Fruit fly (Drosophila melanogaster) whole organism, embryonic: ENCODE results near the gene Hr78.

Source experiments
- Abd-B ChIP-seq: fragments of 200-800 bp; sonication (Bioruptor generic); optimal IDR thresholded peaks from 2 replicates; lab custom pipeline; 2018; ENCODE audit warnings: missing biosample characterization, mild to moderate bottlenecking, missing genetic modification characterization, moderate library complexity
- Bgb ChIP-seq: fragments of 200-800 bp; sonication (Bioruptor generic); IDR thresholded peaks from 2 replicates; pipeline ENCODE4 v1.3.6; 2022; ENCODE audit warnings: missing biosample characterization, missing genetic modification characterization; ENCODE audit not compliant: partially characterized antibody
- CG11456 ChIP-seq: fragments of 200-800 bp; sonication (Bioruptor generic); IDR thresholded peaks from 3 replicates; pipeline ENCODE4 v1.3.6; 2022; ENCODE audit warnings: missing biosample characterization, missing genetic modification characterization
- CG12659 ChIP-seq: fragments of 200-800 bp; sonication (Bioruptor generic); optimal IDR thresholded peaks from 3 replicates; lab custom pipeline; 2017; ENCODE audit warnings: mild to moderate bottlenecking, missing biosample characterization, missing genetic modification reagents, missing genetic modification characterization
- CG12769 ChIP-seq: fragments of 200-800 bp; sonication (Bioruptor generic); optimal IDR thresholded peaks from 2 replicates; lab custom pipeline; 2019; ENCODE audit warnings: missing biosample characterization, mild to moderate bottlenecking, missing genetic modification characterization, moderate library complexity
- CG14441 ChIP-seq: fragments of 200-800 bp; sonication (Bioruptor generic); IDR thresholded peaks from 2 replicates; pipeline ENCODE4 v1.3.6; 2022; ENCODE audit warnings: missing biosample characterization, missing genetic modification characterization
- CG1529 ChIP-seq: fragments of 200-800 bp; sonication (Bioruptor generic); optimal IDR thresholded peaks from 3 replicates; lab custom pipeline; 2018; ENCODE audit warnings: missing biosample characterization, missing genetic modification characterization
- CG16813 ChIP-seq: fragments of 200-800 bp; sonication (Bioruptor generic); IDR thresholded peaks from 3 replicates; pipeline ENCODE4 v1.3.6; 2022; ENCODE audit warnings: missing biosample characterization, missing genetic modification characterization; ENCODE audit not compliant: partially characterized antibody
- CG17912 ChIP-seq: fragments of 200-800 bp; sonication (Bioruptor generic); optimal IDR thresholded peaks from 2 replicates; lab custom pipeline; 2018; ENCODE audit warnings: missing biosample characterization, mild to moderate bottlenecking, missing genetic modification characterization
- CG18476 ChIP-seq: fragments of 200-800 bp; sonication (Bioruptor generic); optimal IDR thresholded peaks from 2 replicates; lab custom pipeline; 2016; ENCODE audit warnings: missing biosample characterization, mild to moderate bottlenecking, missing genetic modification characterization
- CG2712 ChIP-seq: fragments of 200-800 bp; optimal IDR thresholded peaks from 3 replicates; lab custom pipeline; 2019; ENCODE audit warnings: missing biosample characterization, mild to moderate bottlenecking, missing genetic modification characterization, moderate library complexity
- CG3838 ChIP-seq: fragments of 200-800 bp; sonication (Bioruptor generic); optimal IDR thresholded peaks from 3 replicates; lab custom pipeline; 2016; ENCODE audit warnings: missing biosample characterization, missing genetic modification characterization
- CG3847 ChIP-seq: fragments of 200-800 bp; sonication (Bioruptor generic); IDR thresholded peaks from 2 replicates; pipeline ENCODE4 v1.3.6; 2022; ENCODE audit warnings: missing biosample characterization, missing genetic modification characterization
- CG4282 ChIP-seq: fragments of 200-800 bp; sonication (Bioruptor generic); optimal IDR thresholded peaks from 2 replicates; lab custom pipeline; 2016; ENCODE audit warnings: missing biosample characterization, missing genetic modification characterization
- CG4707 ChIP-seq: fragments of 200-800 bp; sonication (Bioruptor generic); optimal IDR thresholded peaks from 2 replicates; lab custom pipeline; 2018; ENCODE audit warnings: missing biosample characterization, mild to moderate bottlenecking, missing genetic modification characterization, moderate library complexity
- CG4820 ChIP-seq: fragments of 200-800 bp; sonication (Bioruptor generic); optimal IDR thresholded peaks from 3 replicates; lab custom pipeline; 2016; ENCODE audit warnings: missing biosample characterization, missing genetic modification characterization
- CG8388 ChIP-seq: fragments of 200-800 bp; sonication (Bioruptor generic); optimal IDR thresholded peaks from 2 replicates; lab custom pipeline; 2019; ENCODE audit warnings: missing biosample characterization, mild to moderate bottlenecking, missing genetic modification characterization, moderate library complexity
- CG8765 ChIP-seq: fragments of 200-800 bp; sonication (Bioruptor generic); IDR thresholded peaks from 2 replicates; pipeline ENCODE4 v1.3.6; 2022; ENCODE audit warnings: missing biosample characterization, missing genetic modification characterization
- CG8944 ChIP-seq: fragments of 200-800 bp; sonication (Bioruptor generic); optimal IDR thresholded peaks from 3 replicates; lab custom pipeline; 2016; ENCODE audit warnings: missing biosample characterization, missing genetic modification characterization
- Doc2 ChIP-seq: fragments of 200-800 bp; sonication (Bioruptor generic); IDR thresholded peaks from 2 replicates; pipeline ENCODE4 v1.3.6; 2022; ENCODE audit warnings: missing biosample characterization, missing genetic modification characterization
- Eip74EF ChIP-seq, 2 experiments: fragments of 200-800 bp in 1 of 2; fragments of >200 bp in 1 of 2; sonication (Bioruptor generic) in 1 of 2; optimal IDR thresholded peaks; 2 replicates each; lab custom pipeline; 2017 to 2019; ENCODE audit warnings: missing biosample characterization in 2 of 2, missing genetic modification characterization in 2 of 2, mild to moderate bottlenecking in 1 of 2, moderate library complexity in 1 of 2
- Hey ChIP-seq: fragments of 200-800 bp; sonication (Bioruptor generic); optimal IDR thresholded peaks from 3 replicates; lab custom pipeline; 2018; ENCODE audit warnings: missing biosample characterization, mild to moderate bottlenecking, missing genetic modification characterization
- HmgD ChIP-seq: fragments of 200-800 bp; sonication (Bioruptor generic); optimal IDR thresholded peaks from 3 replicates; lab custom pipeline; 2016; ENCODE audit warnings: missing biosample characterization, missing genetic modification characterization
- HmgZ ChIP-seq: fragments of 200-800 bp; sonication (Bioruptor generic); optimal IDR thresholded peaks from 2 replicates; lab custom pipeline; 2018; ENCODE audit warnings: missing biosample characterization, mild to moderate bottlenecking, missing genetic modification characterization
- Meics ChIP-seq: fragments of 200-800 bp; sonication (Bioruptor generic); optimal IDR thresholded peaks from 2 replicates; lab custom pipeline; 2017; ENCODE audit warnings: missing biosample characterization, mild to moderate bottlenecking, missing genetic modification characterization
- NFAT ChIP-seq: fragments of 200-800 bp; sonication (Bioruptor generic); IDR thresholded peaks from 2 replicates; pipeline ENCODE4 v1.3.6; 2022; ENCODE audit warnings: missing biosample characterization, missing genetic modification characterization
- Nf-YB ChIP-seq: fragments of 200-800 bp; sonication (Bioruptor generic); optimal IDR thresholded peaks from 3 replicates; lab custom pipeline; 2019; ENCODE audit warnings: missing biosample characterization, mild to moderate bottlenecking, missing genetic modification characterization, moderate library complexity
- Oaz ChIP-seq: fragments of 200-800 bp; sonication (Bioruptor generic); IDR thresholded peaks from 2 replicates; pipeline ENCODE4 v1.3.6; 2022; ENCODE audit warnings: missing biosample characterization, missing genetic modification characterization
- Poxn ChIP-seq: fragments of 200-800 bp; sonication (Bioruptor generic); IDR thresholded peaks from 2 replicates; pipeline ENCODE4 v1.3.6; 2022; ENCODE audit warnings: missing biosample characterization, missing genetic modification characterization
- Stat92E ChIP-seq, 3 experiments: fragments of >200 bp in 2 of 3; fragments of 200-800 bp in 1 of 3; sonication (Bioruptor generic) in 1 of 3; optimal IDR thresholded peaks; 2 replicates each; lab custom pipeline; 2017 to 2019; ENCODE audit warnings: missing biosample characterization in 3 of 3, missing genetic modification characterization in 3 of 3, mild to moderate bottlenecking in 1 of 3, moderate library complexity in 1 of 3
- Tbp ChIP-seq: fragments of >200 bp; optimal IDR thresholded peaks from 2 replicates; lab custom pipeline; 2018; ENCODE audit warnings: missing biosample characterization, missing genetic modification characterization
- ci ChIP-seq: fragments of 200-800 bp; sonication (Bioruptor generic); IDR thresholded peaks from 3 replicates; pipeline ENCODE4 v1.3.6; 2022; ENCODE audit warnings: missing biosample characterization, missing genetic modification characterization
- crol ChIP-seq: fragments of 200-800 bp; sonication (Bioruptor generic); IDR thresholded peaks from 2 replicates; pipeline ENCODE4 v1.3.6; 2022; ENCODE audit warnings: missing biosample characterization, missing genetic modification characterization
- gcm2 ChIP-seq: fragments of 200-800 bp; sonication (Bioruptor generic); optimal IDR thresholded peaks from 2 replicates; lab custom pipeline; 2016; ENCODE audit warnings: missing biosample characterization, missing genetic modification characterization
- h ChIP-seq: fragments of >200 bp; optimal IDR thresholded peaks from 2 replicates; lab custom pipeline; 2017
- ham ChIP-seq: fragments of 200-800 bp; sonication (Bioruptor generic); IDR thresholded peaks from 2 replicates; pipeline ENCODE4 v1.3.6; 2022; ENCODE audit warnings: missing biosample characterization, missing genetic modification characterization
- ind ChIP-seq: fragments of 200-800 bp; sonication (Bioruptor generic); optimal IDR thresholded peaks from 3 replicates; lab custom pipeline; 2016; ENCODE audit warnings: missing biosample characterization, missing genetic modification characterization
- jumu ChIP-seq: fragments of 200-800 bp; sonication (Bioruptor generic); optimal IDR thresholded peaks from 3 replicates; lab custom pipeline; 2016; ENCODE audit warnings: missing biosample characterization, missing genetic modification characterization
- kni ChIP-seq: fragments of 200-800 bp; sonication (Bioruptor generic); optimal IDR thresholded peaks from 3 replicates; lab custom pipeline; 2017; ENCODE audit warnings: mild to moderate bottlenecking, missing biosample characterization, missing genetic modification reagents, missing genetic modification characterization
- nerfin-2 ChIP-seq: fragments of 200-800 bp; sonication (Bioruptor generic); IDR thresholded peaks from 2 replicates; pipeline ENCODE4 v1.3.6; 2022; ENCODE audit warnings: missing biosample characterization, missing genetic modification characterization; ENCODE audit not compliant: partially characterized antibody
- pita ChIP-seq: fragments of 200-800 bp; sonication (Bioruptor generic); optimal IDR thresholded peaks from 2 replicates; lab custom pipeline; 2017; ENCODE audit warnings: missing biosample characterization, mild to moderate bottlenecking, missing genetic modification characterization
- pros ChIP-seq: fragments of 200-800 bp; sonication (Bioruptor generic); optimal IDR thresholded peaks from 3 replicates; lab custom pipeline; 2019; ENCODE audit warnings: missing biosample characterization, mild to moderate bottlenecking, missing genetic modification characterization, moderate library complexity
- row ChIP-seq: fragments of 200-800 bp; sonication (Bioruptor generic); IDR thresholded peaks from 3 replicates; pipeline ENCODE4 v1.3.6; 2022; ENCODE audit warnings: missing biosample characterization, missing genetic modification characterization
- unc-4 ChIP-seq: fragments of 200-800 bp; sonication (Bioruptor generic); IDR thresholded peaks from 2 replicates; pipeline ENCODE4 v1.3.6; 2022; ENCODE audit warnings: missing biosample characterization, missing genetic modification characterization; ENCODE audit not compliant: partially characterized antibody
- unpg ChIP-seq: fragments of 200-800 bp; sonication (Bioruptor generic); optimal IDR thresholded peaks from 3 replicates; lab custom pipeline; 2018; ENCODE audit warnings: missing biosample characterization, mild to moderate bottlenecking, missing genetic modification characterization, moderate library complexity
- usp ChIP-seq: fragments of >200 bp; optimal IDR thresholded peaks from 2 replicates; lab custom pipeline; 2017; ENCODE audit warnings: missing biosample characterization, missing genetic modification characterization
- zen2 ChIP-seq: fragments of 200-800 bp; sonication (Bioruptor generic); IDR thresholded peaks from 3 replicates; pipeline ENCODE4 v1.3.6; 2022; ENCODE audit warnings: missing biosample characterization, missing genetic modification characterization; ENCODE audit not compliant: partially characterized antibody
- zfh1 ChIP-seq: fragments of 200-800 bp; sonication (Bioruptor generic); IDR thresholded peaks from 3 replicates; pipeline ENCODE4 v1.3.6; 2022; ENCODE audit warnings: missing biosample characterization, missing genetic modification characterization

Gene Hr78

dm6 chr3L:21539245-21540196 is 42.2 kb upstream of the Hr78 start, which contains the start of the genes COX8 and VhaM9.7-b (continued):
- peak; percentile 13 for TF ChIP-seq CG3838 (GFP tag; lab: Kevin White, UChicago)
- peak; percentile 79 for TF ChIP-seq CG12659
- no peak for TF ChIP-seq CG4707
- TF ChIP-seq Bgb (GFP tag; lab: Robert Waterston, UW): peak; percentile 58
- no peak for TF ChIP-seq Eip74EF (GFP tag; optimal IDR thresholded peaks at IDR 0.05; lab: Kevin White, UChicago)
- no peak for TF ChIP-seq Stat92E (GFP tag; optimal IDR thresholded peaks at IDR 0.05; lab: Kevin White, UChicago)
- TF ChIP-seq CG2712 (tag; lab: Kevin White, UChicago): peak; percentile 71
- TF ChIP-seq row (GFP tag; lab: Robert Waterston, UW): peak; percentile 91
- TF ChIP-seq CG1529 (GFP tag; lab: Kevin White, UChicago): no peak
- peak; percentile 55; the same call in 1 of the 2 replicates for TF ChIP-seq CG14441 (GFP tag; lab: Robert Waterston, UW)
- TF ChIP-seq NFAT (GFP tag; lab: Robert Waterston, UW): no peak; the same call in 1 of the 2 replicates
- TF ChIP-seq zfh1 (GFP tag; lab: Robert Waterston, UW): peak; percentile 80
- TF ChIP-seq CG4820 (GFP tag; lab: Kevin White, UChicago): peak; percentile 68
- no peak for TF ChIP-seq Abd-B
- TF ChIP-seq Poxn (GFP tag; lab: Robert Waterston, UW): no peak; the same call in 1 of the 2 replicates
- no peak for TF ChIP-seq Doc2 (GFP tag; lab: Robert Waterston, UW)
- peak; percentile 21 for TF ChIP-seq HmgD (GFP tag; lab: Kevin White, UChicago)
- peak; percentile 74 for TF ChIP-seq ind
- peak; percentile 80 for TF ChIP-seq CG16813
- no peak; the same call in 2 of the 3 replicates for TF ChIP-seq CG11456 (GFP tag; lab: Robert Waterston, UW)
- TF ChIP-seq unpg (GFP tag; lab: Kevin White, UChicago): no peak
- TF ChIP-seq ham (GFP tag; lab: Robert Waterston, UW): no peak
- TF ChIP-seq jumu: peak; percentile 44
- peak; percentile 15 for TF ChIP-seq CG4282 (GFP tag; lab: Kevin White, UChicago)
- no peak for TF ChIP-seq crol (GFP tag; lab: Robert Waterston, UW)
- no peak for TF ChIP-seq Tbp (GFP tag; lab: Kevin White, UChicago)
- TF ChIP-seq CG8944: peak; percentile 58
- TF ChIP-seq HmgZ: peak; percentile 63
- no peak for TF ChIP-seq Meics (GFP tag; lab: Kevin White, UChicago)
- TF ChIP-seq CG18476: peak; percentile 14
- TF ChIP-seq CG3847: peak; percentile 49; the same call in 1 of the 2 replicates
- no peak for TF ChIP-seq CG8388 (GFP tag; lab: Kevin White, UChicago)
- no peak for TF ChIP-seq Oaz
- peak; percentile 56 for TF ChIP-seq CG12769 (tag; lab: Kevin White, UChicago)
- TF ChIP-seq ci (GFP tag; lab: Robert Waterston, UW): peak; percentile 63
- no peak for TF ChIP-seq usp (GFP tag; lab: Kevin White, UChicago)
- TF ChIP-seq zen2 (GFP tag; lab: Robert Waterston, UW): peak; percentile 51; the same call in 1 of the 3 replicates
- TF ChIP-seq unc-4: peak; percentile 62
- no peak for TF ChIP-seq Hey (tag; lab: Kevin White, UChicago)
- TF ChIP-seq kni (GFP tag; lab: Kevin White, UChicago): no peak
- no peak for TF ChIP-seq gcm2 (GFP tag; lab: Kevin White, UChicago)
- TF ChIP-seq CG17912 (GFP tag; lab: Kevin White, UChicago): no peak
- TF ChIP-seq pita (GFP tag; lab: Kevin White, UChicago): no peak
- TF ChIP-seq nerfin-2 (GFP tag; lab: Robert Waterston, UW): peak; percentile 46; the same call in 1 of the 2 replicates
- no peak for TF ChIP-seq CG8765
- TF ChIP-seq pros: no peak
- TF ChIP-seq h (lab: Kevin White, UChicago): no peak
- no peak for TF ChIP-seq Nf-YB (GFP tag; lab: Kevin White, UChicago)
